Fruit fly (Drosophila melanogaster): ENCODE measurements around the gene CG43061.

The CG43061 gene

dm6 chr3R:8009080-8009620, 40.3 kb upstream of the CG43061 start, which contains the start of the genes CG11052 and CG3223:
Gene CG11052, minus strand, starts transcription at chr3R:8009297.
Gene CG3223, plus strand, starts transcription at chr3R:8009400.
- TF ChIP-seq TFAM (GFP tag; optimal IDR thresholded peaks at IDR 0.05) (no peak), Gsc (GFP tag; IDR thresholded peaks at IDR 0.05) (no peak), CG33213 (GFP tag; optimal IDR thresholded peaks at IDR 0.05) (no peak), CG18599 (GFP tag; optimal IDR thresholded peaks at IDR 0.05) (no peak), CG8290 (GFP tag; optimal IDR thresholded peaks at IDR 0.05) (no peak), CG8290 (tag; optimal IDR thresholded peaks at IDR 0.05) (peak in 1 of 2 experiments; percentile 12), CG6175 (GFP tag; IDR thresholded peaks at IDR 0.05) (no peak), CG6254 (GFP tag; optimal IDR thresholded peaks at IDR 0.05) (peak; percentile 100), CG34224 (GFP tag; IDR thresholded peaks at IDR 0.05; ENCODE audit: partially characterized antibody) (no peak), mld (GFP tag; IDR thresholded peaks at IDR 0.05; ENCODE audit: partially characterized antibody) (no peak), Dek (tag; optimal IDR thresholded peaks at IDR 0.05) (no peak), Hand (GFP tag; optimal IDR thresholded peaks at IDR 0.05) (no peak), zen (tag; optimal IDR thresholded peaks at IDR 0.05) (no peak), CG7786 (GFP tag; optimal IDR thresholded peaks at IDR 0.05) (peak; percentile 12), ranshi (GFP tag; IDR thresholded peaks at IDR 0.05) (no peak), lab (GFP tag; optimal IDR thresholded peaks at IDR 0.05) (no peak), CG6813 (GFP tag; optimal IDR thresholded peaks at IDR 0.05) (no peak), dan (GFP tag; IDR thresholded peaks at IDR 0.05) (no peak), CG4730 (GFP tag; IDR thresholded peaks at IDR 0.05) (no peak), CG30403 (GFP tag; optimal IDR thresholded peaks at IDR 0.05) (peak; percentile 16), CG12744 (GFP tag; optimal IDR thresholded peaks at IDR 0.05) (no peak), CG2678 (tag; optimal IDR thresholded peaks at IDR 0.05) (no peak), Doc3 (GFP tag; IDR thresholded peaks at IDR 0.05; ENCODE audit: partially characterized antibody) (no peak), dm (GFP tag; optimal IDR thresholded peaks at IDR 0.05) (no peak), cwo (GFP tag; optimal IDR thresholded peaks at IDR 0.05) (no peak), CG4854 (GFP tag; optimal IDR thresholded peaks at IDR 0.05) (no peak), Adf1 (GFP tag; IDR thresholded peaks at IDR 0.05) (no peak), BtbVII (GFP tag; optimal IDR thresholded peaks at IDR 0.05) (no peak), tgo (GFP tag; IDR thresholded peaks at IDR 0.05) (no peak), HLH54F (GFP tag; optimal IDR thresholded peaks at IDR 0.05) (no peak), Elba2 (GFP tag; optimal IDR thresholded peaks at IDR 0.05) (peak; percentile 94), knrl (GFP tag; IDR thresholded peaks at IDR 0.05; ENCODE audit: partially characterized antibody) (0 out of 3 replicates have a peak, but pooled peaks have one; percentile 22), CG11085 (GFP tag; IDR thresholded peaks at IDR 0.05) (no peak), bsh (GFP tag; optimal IDR thresholded peaks at IDR 0.05) (no peak), pum (GFP tag; optimal IDR thresholded peaks at IDR 0.05) (no peak), CG17612 (GFP tag; IDR thresholded peaks at IDR 0.05) (no peak), Dad (GFP tag; optimal IDR thresholded peaks at IDR 0.05) (no peak), Sox102F (GFP tag; optimal IDR thresholded peaks at IDR 0.05) (no peak), CG10462 (GFP tag; optimal IDR thresholded peaks at IDR 0.05) (no peak), sr (GFP tag; IDR thresholded peaks at IDR 0.05) (no peak), schlank (tag; optimal IDR thresholded peaks at IDR 0.05) (no peak), scrt (GFP tag; optimal IDR thresholded peaks at IDR 0.05) (no peak), CG2712 (tag; optimal IDR thresholded peaks at IDR 0.05) (peak; percentile 15), CG4328 (GFP tag; optimal IDR thresholded peaks at IDR 0.05) (no peak), CG6654 (GFP tag; optimal IDR thresholded peaks at IDR 0.05) (no peak), Hr39 (optimal IDR thresholded peaks at IDR 0.05) (no peak), peb (GFP tag; IDR thresholded peaks at IDR 0.05) (no peak), NK7.1 (GFP tag; optimal IDR thresholded peaks at IDR 0.05) (no peak), CG1602 (GFP tag; optimal IDR thresholded peaks at IDR 0.05) (no peak), Taf1 (GFP tag; IDR thresholded peaks at IDR 0.05) (no peak), MESR4 (GFP tag; optimal IDR thresholded peaks at IDR 0.05) (peak; percentile 70)

Data from whole organism, embryonic.